Worm (Caenorhabditis elegans) whole organism, early embryonic: ENCODE measurements around the gene K01A12.3.
A peak's percentile ranks its signal among the peaks of the same experiment; 100 is the strongest.

Experiments
- B0310.2 ChIP-seq: sonication (generic microtip); optimal IDR thresholded peaks from 2 replicates; lab custom pipeline; 2016; ENCODE audit warnings: mild to moderate bottlenecking, missing genetic modification characterization, missing compliant biosample characterization
- F13C5.2 ChIP-seq: sonication (generic microtip); optimal IDR thresholded peaks from 2 replicates; lab custom pipeline; 2017; ENCODE audit warnings: mild to moderate bottlenecking, missing genetic modification characterization, inconsistent platforms, missing compliant biosample characterization
- aly-1 ChIP-seq: sonication (generic microtip); optimal IDR thresholded peaks from 2 replicates; lab custom pipeline; 2016; ENCODE audit warnings: missing genetic modification characterization, missing compliant biosample characterization
- ama-1 ChIP-seq: fragments of 150-350 bp; optimal IDR thresholded peaks from 2 replicates; lab custom pipeline; 2014
- ceh-13 ChIP-seq: fragments of 200-800 bp; sonication (Bioruptor generic); optimal IDR thresholded peaks from 2 replicates; lab custom pipeline; 2018; ENCODE audit warnings: mild to moderate bottlenecking, missing genetic modification characterization, missing compliant biosample characterization
- ceh-36 ChIP-seq: sonication (generic microtip); optimal IDR thresholded peaks from 2 replicates; lab custom pipeline; 2016; ENCODE audit warnings: missing genetic modification characterization, inconsistent platforms, missing compliant biosample characterization
- ets-7 ChIP-seq: sonication (generic microtip); optimal IDR thresholded peaks from 2 replicates; lab custom pipeline; 2016; ENCODE audit warnings: missing genotype, missing genetic modification characterization, missing compliant biosample characterization
- flt-1 ChIP-seq: fragments of 200-800 bp; sonication (Bioruptor generic); IDR thresholded peaks from 2 replicates; pipeline ENCODE4 v1.3.6; 2022; ENCODE audit warnings: missing genetic modification characterization, missing compliant biosample characterization
- hmbx-1 ChIP-seq: sonication (generic microtip); optimal IDR thresholded peaks from 2 replicates; lab custom pipeline; 2016; ENCODE audit warnings: mild to moderate bottlenecking, missing genetic modification characterization, missing compliant biosample characterization
- hmg-4 ChIP-seq: fragments of 200-800 bp; sonication (Bioruptor generic); optimal IDR thresholded peaks from 2 replicates; lab custom pipeline; 2018; ENCODE audit warnings: mild to moderate bottlenecking, missing genetic modification characterization, missing compliant biosample characterization
- hnd-1 ChIP-seq: sonication (generic microtip); optimal IDR thresholded peaks from 2 replicates; lab custom pipeline; 2016; ENCODE audit warnings: missing genetic modification characterization, missing compliant biosample characterization
- pes-1 ChIP-seq: fragments of 200-800 bp; sonication (Bioruptor generic); IDR thresholded peaks from 2 replicates; pipeline ENCODE4 v1.3.6; 2022; ENCODE audit warnings: missing genetic modification reagents, missing genetic modification characterization, missing compliant biosample characterization
- scrt-1 ChIP-seq: fragments of 200-800 bp; sonication (Bioruptor generic); IDR thresholded peaks from 2 replicates; pipeline ENCODE4 v1.3.6; 2022; ENCODE audit warnings: missing genetic modification characterization, missing compliant biosample characterization
- sea-1 ChIP-seq: fragments of 200-800 bp; sonication (Bioruptor generic); conservative IDR thresholded peaks from 2 replicates; pipeline ENCODE4 v1.3.6; 2022; ENCODE audit warnings: missing genetic modification characterization, missing compliant biosample characterization
- tbx-11 ChIP-seq: fragments of 200-800 bp; sonication (Bioruptor generic); IDR thresholded peaks from 2 replicates; pipeline ENCODE4 v1.3.6; 2022; ENCODE audit warnings: missing genetic modification characterization, missing compliant biosample characterization
- tbx-37 ChIP-seq: fragments of 200-800 bp; sonication (Bioruptor generic); conservative IDR thresholded peaks from 2 replicates; pipeline ENCODE4 v1.3.6; 2022; ENCODE audit warnings: missing genetic modification reagents, missing genetic modification characterization, missing compliant biosample characterization
- tra-4 ChIP-seq: sonication (generic microtip); optimal IDR thresholded peaks from 2 replicates; lab custom pipeline; 2017; ENCODE audit warnings: missing genetic modification characterization, missing compliant biosample characterization

The K01A12.3 gene

ce11 chrX:8656019-8656418 is 31.0 kb upstream of the K01A12.3 start:
- TF ChIP-seq tra-4 (tag; lab: Kevin White, UChicago): no peak

- TF ChIP-seq pes-1 (GFP tag; lab: Robert Waterston, UW) (peak; percentile 77), flt-1 (GFP tag; lab: Robert Waterston, UW) (no peak), B0310.2 (tag; lab: Kevin White, UChicago) (no peak), hmbx-1 (no peak), ceh-13 (peak; percentile 35), tbx-11 (GFP tag; lab: Robert Waterston, UW) (no peak)
Measured at ce11 chrX:8650535-8650934, 25.5 kb upstream of the K01A12.3 start.

- no peak for TF ChIP-seq tbx-37
- TF ChIP-seq hmbx-1: no peak
- TF ChIP-seq hmg-4: no peak
Measured at ce11 chrX:8648582-8648981, 23.6 kb upstream of the K01A12.3 start.

- no peak for TF ChIP-seq tbx-11 (GFP tag; lab: Robert Waterston, UW)
- TF ChIP-seq scrt-1 (GFP tag; lab: Robert Waterston, UW): no peak
- TF ChIP-seq flt-1 (GFP tag; lab: Robert Waterston, UW): no peak
- no peak for TF ChIP-seq tra-4 (tag; lab: Kevin White, UChicago)
- no peak for TF ChIP-seq ceh-36 (tag; lab: Kevin White, UChicago)
- TF ChIP-seq hnd-1 (tag; lab: Kevin White, UChicago): no peak
- no peak for TF ChIP-seq hmg-4
- no peak for TF ChIP-seq ets-7 (tag; lab: Kevin White, UChicago)
- no peak for TF ChIP-seq B0310.2 (tag; lab: Kevin White, UChicago)
- no peak for TF ChIP-seq hmbx-1
- no peak for TF ChIP-seq F13C5.2
- no peak for TF ChIP-seq ama-1 (lab: Kevin White, UChicago)
Measured at ce11 chrX:8646997-8647396, 22.0 kb upstream of the K01A12.3 start, which contains the start of gene F12D9.2. Gene F12D9.2 (minus strand): TSS chrX:8647097.

ce11 chrX:8646287-8646686 is 21.3 kb upstream of the K01A12.3 start:
- TF ChIP-seq sea-1 (GFP tag; lab: Robert Waterston, UW) (peak; percentile 93), ceh-13 (peak; percentile 76), tra-4 (tag; lab: Kevin White, UChicago) (peak; percentile 66), hnd-1 (tag; lab: Kevin White, UChicago) (peak; percentile 70), ceh-36 (tag; lab: Kevin White, UChicago) (peak; percentile 85), aly-1 (tag; lab: Kevin White, UChicago) (peak; percentile 89), F13C5.2 (peak; percentile 81), tbx-11 (GFP tag; lab: Robert Waterston, UW) (peak; percentile 89), flt-1 (GFP tag; lab: Robert Waterston, UW) (peak; percentile 91), B0310.2 (tag; lab: Kevin White, UChicago) (peak; percentile 71), tbx-37 (peak; percentile 80), hmbx-1 (peak; percentile 43), hmg-4 (peak; percentile 89), ets-7 (tag; lab: Kevin White, UChicago) (peak; percentile 39), pes-1 (GFP tag; lab: Robert Waterston, UW) (peak; percentile 92), scrt-1 (GFP tag; lab: Robert Waterston, UW) (peak; percentile 89), ama-1 (lab: Kevin White, UChicago) (no peak)

- no peak for TF ChIP-seq pes-1 (GFP tag; lab: Robert Waterston, UW)
- no peak for TF ChIP-seq F13C5.2
Measured at ce11 chrX:8643817-8644216, 18.8 kb upstream of the K01A12.3 start, which contains the start of gene stg-2. Gene stg-2 (minus strand): TSS chrX:8643917.

ce11 chrX:8640654-8641053 is 15.7 kb upstream of the K01A12.3 start:
- TF ChIP-seq tbx-11 (GFP tag; lab: Robert Waterston, UW) (peak; percentile 62; the same call in 1 of the 2 replicates), ets-7 (tag; lab: Kevin White, UChicago) (no peak), pes-1 (GFP tag; lab: Robert Waterston, UW) (peak; percentile 47; the same call in 1 of the 2 replicates), flt-1 (GFP tag; lab: Robert Waterston, UW) (0 out of 2 replicates have a peak, but pooled peaks have one; percentile 47)

- TF ChIP-seq scrt-1 (GFP tag; lab: Robert Waterston, UW) (peak; percentile 85), tra-4 (tag; lab: Kevin White, UChicago) (no peak), hmbx-1 (peak; percentile 34), ceh-13 (no peak), ama-1 (lab: Kevin White, UChicago) (no peak), B0310.2 (tag; lab: Kevin White, UChicago) (peak; percentile 50), F13C5.2 (no peak), pes-1 (GFP tag; lab: Robert Waterston, UW) (peak; percentile 84), tbx-11 (GFP tag; lab: Robert Waterston, UW) (peak; percentile 75; the same call in 1 of the 2 replicates), tbx-37 (peak; percentile 70; the same call in 1 of the 2 replicates), sea-1 (GFP tag; lab: Robert Waterston, UW) (peak; percentile 78; the same call in 1 of the 2 replicates), flt-1 (GFP tag; lab: Robert Waterston, UW) (peak; percentile 84), hnd-1 (tag; lab: Kevin White, UChicago) (peak; percentile 69), ets-7 (tag; lab: Kevin White, UChicago) (no peak), aly-1 (tag; lab: Kevin White, UChicago) (no peak), ceh-36 (tag; lab: Kevin White, UChicago) (no peak), hmg-4 (no peak)
Measured at ce11 chrX:8638679-8639184, 13.7 kb upstream of the K01A12.3 start.
